Fruit fly (Drosophila melanogaster) whole organism, wandering third instar larva: Measurements from ENCODE around the gene lute.

Source experiments
- CrebA ChIP-seq: fragments of 200-800 bp; sonication (Bioruptor generic); optimal IDR thresholded peaks from 2 replicates; lab custom pipeline; 2016; ENCODE audit warnings: missing biosample characterization, mild to moderate bottlenecking, missing genetic modification characterization, borderline replicate concordance
- woc ChIP-seq: sonication (Bioruptor generic); optimal IDR thresholded peaks from 2 replicates; lab custom pipeline; 2016; ENCODE audit warnings: missing biosample characterization, mild to moderate bottlenecking, missing genetic modification characterization

- TF ChIP-seq woc (no peak), CrebA (GFP tag; lab: Kevin White, UChicago) (no peak)
Observed at dm6 chr3R:17425417-17425915, 45.7 kb downstream of the lute start, which contains the start of gene cysu.
